Worm (Caenorhabditis elegans) whole organism, L3 larva: Measurements from ENCODE around the gene F09E5.8.

ENCODE experiments used
- R02D3.7 ChIP-seq: fragments of 150-350 bp; optimal IDR thresholded peaks from 2 replicates; lab custom pipeline; 2014; ENCODE audit warnings: missing biosample characterization, missing genetic modification characterization
- ZK546.5 ChIP-seq: sonication (generic microtip); optimal IDR thresholded peaks from 2 replicates; lab custom pipeline; 2017; ENCODE audit warnings: missing biosample characterization, missing genetic modification characterization
- aly-2 ChIP-seq: fragments of 150-350 bp; optimal IDR thresholded peaks from 2 replicates; lab custom pipeline; 2014; ENCODE audit warnings: missing biosample characterization, missing genetic modification characterization
- ama-1 ChIP-seq: fragments of 150-350 bp; optimal IDR thresholded peaks from 2 replicates; lab custom pipeline; 2018
- ceh-16 ChIP-seq: sonication (generic microtip); optimal IDR thresholded peaks from 2 replicates; lab custom pipeline; 2017; ENCODE audit warnings: missing biosample characterization, missing genetic modification characterization
- ceh-28 ChIP-seq: fragments of 150-350 bp; optimal IDR thresholded peaks from 2 replicates; lab custom pipeline; 2014; ENCODE audit warnings: missing biosample characterization, missing genetic modification reagents, missing genetic modification characterization
- ceh-82 ChIP-seq: fragments of 150-350 bp; optimal IDR thresholded peaks from 2 replicates; lab custom pipeline; 2014; ENCODE audit warnings: missing biosample characterization, missing genetic modification characterization
- ceh-9 ChIP-seq: sonication (generic microtip); optimal IDR thresholded peaks from 2 replicates; lab custom pipeline; 2018; ENCODE audit warnings: missing biosample characterization, missing genetic modification characterization
- daf-12 ChIP-seq: fragments of 150-350 bp; optimal IDR thresholded peaks from 2 replicates; lab custom pipeline; 2014; ENCODE audit warnings: missing biosample characterization, missing genetic modification reagents, missing genetic modification characterization
- egl-27 ChIP-seq: sonication (generic microtip); optimal IDR thresholded peaks from 4 replicates; lab custom pipeline; 2017; ENCODE audit warnings: missing biosample characterization, missing genetic modification reagents, missing genetic modification characterization
- egl-5 ChIP-seq: fragments of 150-350 bp; optimal IDR thresholded peaks from 2 replicates; lab custom pipeline; 2017; ENCODE audit warnings: missing biosample characterization, missing genetic modification reagents, missing genetic modification characterization, inconsistent platforms
- elt-1 ChIP-seq: fragments of 150-350 bp; optimal IDR thresholded peaks from 2 replicates; lab custom pipeline; 2014; ENCODE audit warnings: missing biosample characterization, missing genetic modification characterization
- elt-2 ChIP-seq: sonication (generic microtip); optimal IDR thresholded peaks from 2 replicates; lab custom pipeline; 2016; ENCODE audit warnings: missing genetic modification reagents, mild to moderate bottlenecking, missing genetic modification characterization, missing compliant biosample characterization
- elt-3 ChIP-seq, 3 experiments: fragments of 150-350 bp in 1 of 3; sonication (generic microtip) in 2 of 3; optimal IDR thresholded peaks; 2 replicates in 2 of 3; 4 replicates in 1 of 3; lab custom pipeline; 2014 to 2017; ENCODE audit warnings: missing biosample characterization in 3 of 3, missing genetic modification characterization in 3 of 3
- eor-1 ChIP-seq, 2 experiments: fragments of 150-350 bp; optimal IDR thresholded peaks; 2 replicates each; lab custom pipeline; 2014 to 2018; ENCODE audit warnings: missing biosample characterization in 2 of 2, missing genetic modification characterization in 2 of 2
- fkh-10 ChIP-seq: sonication (generic microtip); optimal IDR thresholded peaks from 2 replicates; lab custom pipeline; 2017; ENCODE audit warnings: missing biosample characterization, missing genetic modification reagents, missing genetic modification characterization
- fkh-2 ChIP-seq: fragments of 150-350 bp; optimal IDR thresholded peaks from 2 replicates; lab custom pipeline; 2014; ENCODE audit warnings: missing biosample characterization, missing genetic modification reagents, missing genetic modification characterization
- fos-1 ChIP-seq: fragments of 150-350 bp; optimal IDR thresholded peaks from 2 replicates; lab custom pipeline; 2014; ENCODE audit warnings: missing biosample characterization, missing genetic modification characterization
- hmg-11 ChIP-seq: sonication (generic microtip); optimal IDR thresholded peaks from 2 replicates; lab custom pipeline; 2016; ENCODE audit warnings: missing genetic modification characterization, missing compliant biosample characterization
- jun-1 ChIP-seq: fragments of 150-350 bp; optimal IDR thresholded peaks from 2 replicates; lab custom pipeline; 2014; ENCODE audit warnings: missing biosample characterization, missing genetic modification reagents, missing genetic modification characterization
- lin-15B ChIP-seq: fragments of 150-350 bp; optimal IDR thresholded peaks from 2 replicates; lab custom pipeline; 2014; ENCODE audit warnings: missing biosample characterization, missing genetic modification characterization
- lin-39 ChIP-seq: fragments of 150-350 bp; optimal IDR thresholded peaks from 2 replicates; lab custom pipeline; 2018; ENCODE audit warnings: missing biosample characterization, missing genetic modification reagents, missing genetic modification characterization
- lsy-12 ChIP-seq: sonication (generic microtip); optimal IDR thresholded peaks from 2 replicates; lab custom pipeline; 2016; ENCODE audit warnings: mild to moderate bottlenecking, missing genetic modification characterization, missing compliant biosample characterization
- mdl-1 ChIP-seq: fragments of 150-350 bp; optimal IDR thresholded peaks from 2 replicates; lab custom pipeline; 2014; ENCODE audit warnings: missing biosample characterization, missing genetic modification characterization
- mml-1 ChIP-seq: fragments of 150-350 bp; sonication (generic microtip); optimal IDR thresholded peaks from 3 replicates; lab custom pipeline; 2014; ENCODE audit warnings: missing biosample characterization, missing genetic modification characterization
- nfya-1 ChIP-seq: sonication (generic microtip); optimal IDR thresholded peaks from 2 replicates; lab custom pipeline; 2017; ENCODE audit warnings: missing genetic modification characterization, mild to moderate bottlenecking, missing compliant biosample characterization, antibody characterized with exemption, moderate library complexity; ENCODE audit not compliant: insufficient read depth
- nhr-11 ChIP-seq: fragments of 150-350 bp; optimal IDR thresholded peaks from 2 replicates; lab custom pipeline; 2014; ENCODE audit warnings: missing biosample characterization, missing genetic modification characterization
- nhr-12 ChIP-seq: fragments of 150-350 bp; optimal IDR thresholded peaks from 2 replicates; lab custom pipeline; 2014; ENCODE audit warnings: missing biosample characterization, missing genetic modification characterization
- nhr-23 ChIP-seq: fragments of 150-350 bp; optimal IDR thresholded peaks from 2 replicates; lab custom pipeline; 2014; ENCODE audit warnings: missing biosample characterization, missing genetic modification reagents, missing genetic modification characterization
- nhr-237 ChIP-seq: fragments of 150-350 bp; optimal IDR thresholded peaks from 2 replicates; lab custom pipeline; 2014; ENCODE audit warnings: missing biosample characterization, missing genetic modification characterization
- nhr-25 ChIP-seq: sonication (generic microtip); optimal IDR thresholded peaks from 2 replicates; lab custom pipeline; 2017; ENCODE audit warnings: missing biosample characterization, missing genetic modification characterization
- nhr-28 ChIP-seq: fragments of 150-350 bp; optimal IDR thresholded peaks from 2 replicates; lab custom pipeline; 2014; ENCODE audit warnings: missing biosample characterization, missing genetic modification characterization
- nhr-43 ChIP-seq: sonication (generic microtip); optimal IDR thresholded peaks from 2 replicates; lab custom pipeline; 2016; ENCODE audit warnings: mild to moderate bottlenecking, missing genetic modification characterization, missing compliant biosample characterization; ENCODE audit not compliant: poor library complexity, severe bottlenecking
- nhr-67 ChIP-seq: fragments of 150-350 bp; optimal IDR thresholded peaks from 2 replicates; lab custom pipeline; 2014; ENCODE audit warnings: missing biosample characterization, missing genetic modification characterization
- nhr-76 ChIP-seq: fragments of 150-350 bp; sonication (generic microtip); optimal IDR thresholded peaks from 5 replicates; lab custom pipeline; 2014; ENCODE audit warnings: missing biosample characterization, missing genetic modification characterization
- nhr-77 ChIP-seq: fragments of 150-350 bp; optimal IDR thresholded peaks from 2 replicates; lab custom pipeline; 2014; ENCODE audit warnings: missing biosample characterization, missing genetic modification characterization
- pha-4 ChIP-seq: fragments of 150-350 bp; optimal IDR thresholded peaks from 2 replicates; lab custom pipeline; 2014; ENCODE audit warnings: missing biosample characterization, missing genetic modification reagents, missing genetic modification characterization
- pqm-1 ChIP-seq: fragments of 150-350 bp; optimal IDR thresholded peaks from 2 replicates; lab custom pipeline; 2017; ENCODE audit warnings: missing biosample characterization, missing genetic modification characterization, inconsistent platforms
- sea-2 ChIP-seq: fragments of 150-350 bp; sonication (generic microtip); optimal IDR thresholded peaks from 4 replicates; lab custom pipeline; 2014; ENCODE audit warnings: missing biosample characterization, missing genetic modification reagents, missing genetic modification characterization
- skn-1 ChIP-seq: fragments of 150-350 bp; optimal IDR thresholded peaks from 2 replicates; lab custom pipeline; 2014; ENCODE audit warnings: missing biosample characterization, missing genetic modification characterization
- snpc-4 ChIP-seq: fragments of 150-350 bp; optimal IDR thresholded peaks from 2 replicates; lab custom pipeline; 2014; ENCODE audit warnings: missing biosample characterization, missing genetic modification characterization
- tbx-2 ChIP-seq: sonication (generic microtip); optimal IDR thresholded peaks from 2 replicates; lab custom pipeline; 2016; ENCODE audit warnings: mild to moderate bottlenecking, missing genetic modification characterization, missing compliant biosample characterization
- unc-39 ChIP-seq: sonication (generic microtip); optimal IDR thresholded peaks from 4 replicates; lab custom pipeline; 2017; ENCODE audit warnings: missing biosample characterization, missing genetic modification characterization
- unc-62 ChIP-seq: fragments of 150-350 bp; sonication (generic microtip); optimal IDR thresholded peaks from 4 replicates; lab custom pipeline; 2014; ENCODE audit warnings: missing biosample characterization, missing genetic modification reagents, missing genetic modification characterization
- zag-1 ChIP-seq: fragments of 150-350 bp; optimal IDR thresholded peaks from 2 replicates; lab custom pipeline; 2014; ENCODE audit warnings: missing biosample characterization, missing genetic modification characterization
- ztf-11 ChIP-seq: fragments of 150-350 bp; optimal IDR thresholded peaks from 2 replicates; lab custom pipeline; 2014; ENCODE audit warnings: missing biosample characterization, missing genetic modification characterization
- ztf-4 ChIP-seq: fragments of 150-350 bp; optimal IDR thresholded peaks from 2 replicates; lab custom pipeline; 2014; ENCODE audit warnings: missing biosample characterization, missing genetic modification characterization

Gene F09E5.8

DNA sequence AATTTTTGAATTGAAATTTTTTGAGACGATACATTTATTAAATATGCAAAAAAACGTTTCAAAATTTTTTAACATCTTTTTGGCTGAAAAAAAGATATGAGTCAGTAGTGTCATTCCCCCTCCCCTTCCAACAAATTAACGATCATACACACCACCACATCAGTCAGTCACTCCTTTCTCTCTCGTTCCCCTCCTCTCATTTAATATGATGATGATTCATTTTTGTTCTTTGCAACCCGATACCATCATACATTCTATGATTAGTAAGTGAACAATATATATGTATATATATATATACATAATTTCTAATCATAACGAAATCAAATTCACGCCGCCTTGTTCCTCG is 13.0 kb upstream of the F09E5.8 start:
- no peak for TF ChIP-seq eor-1 (tag; optimal IDR thresholded peaks at IDR 0.05; lab: Kevin White, UChicago)
- TF ChIP-seq elt-2 = peak; percentile 55
- TF ChIP-seq pqm-1 (tag; lab: Kevin White, UChicago) = no peak
- no peak for TF ChIP-seq nhr-67 (tag; lab: Kevin White, UChicago)
- peak; percentile 75 for TF ChIP-seq fos-1 (tag; lab: Kevin White, UChicago)
- TF ChIP-seq nhr-237 = no peak
- no peak for TF ChIP-seq egl-27 (tag; lab: Kevin White, UChicago)
- TF ChIP-seq pha-4 (tag; lab: Kevin White, UChicago) = peak; percentile 38
- TF ChIP-seq nfya-1 (tag; lab: Kevin White, UChicago) = peak; percentile 7
- TF ChIP-seq zag-1 = no peak
- no peak for TF ChIP-seq R02D3.7 (tag; lab: Kevin White, UChicago)
- TF ChIP-seq jun-1 = peak; percentile 2
- no peak for TF ChIP-seq hmg-11 (tag; lab: Kevin White, UChicago)

- no peak for TF ChIP-seq aly-2 (tag; lab: Kevin White, UChicago)
- no peak for TF ChIP-seq ztf-11 (tag; lab: Kevin White, UChicago)
- no peak for TF ChIP-seq mdl-1 (tag; lab: Kevin White, UChicago)
- no peak for TF ChIP-seq ceh-16 (tag; lab: Kevin White, UChicago)
- TF ChIP-seq jun-1 = peak; percentile 78
- no peak for TF ChIP-seq egl-5
- no peak for TF ChIP-seq lin-15B (tag; lab: Kevin White, UChicago)
- TF ChIP-seq nhr-76 (tag; lab: Kevin White, UChicago) = no peak
- no peak for TF ChIP-seq ztf-4 (tag; lab: Kevin White, UChicago)
- no peak for TF ChIP-seq fkh-10 (GFP tag; lab: Kevin White, UChicago)
- TF ChIP-seq lsy-12 = no peak
- TF ChIP-seq R02D3.7 (tag; lab: Kevin White, UChicago) = no peak
- peak; percentile 48 for TF ChIP-seq pqm-1 (tag; lab: Kevin White, UChicago)
- peak; percentile 1 for TF ChIP-seq snpc-4 (tag; lab: Kevin White, UChicago)
- TF ChIP-seq fos-1 (tag; lab: Kevin White, UChicago) = no peak
- no peak for TF ChIP-seq unc-62 (GFP tag; lab: Kevin White, UChicago)
- TF ChIP-seq ceh-82 (tag; lab: Kevin White, UChicago) = no peak
- no peak for TF ChIP-seq hmg-11 (tag; lab: Kevin White, UChicago)
- TF ChIP-seq mml-1 (tag; lab: Kevin White, UChicago) = no peak
- no peak for TF ChIP-seq nhr-77 (tag; lab: Kevin White, UChicago)
- no peak for TF ChIP-seq elt-3 (tag; optimal IDR thresholded peaks at IDR 0.05; lab: Kevin White, UChicago)
- TF ChIP-seq lin-39 = no peak
- TF ChIP-seq ama-1 = no peak
- no peak for TF ChIP-seq zag-1
- peak; percentile 85 for TF ChIP-seq elt-2
- no peak for TF ChIP-seq egl-27 (tag; lab: Kevin White, UChicago)
- no peak for TF ChIP-seq tbx-2 (tag; lab: Kevin White, UChicago)
- TF ChIP-seq nhr-25 (tag; lab: Kevin White, UChicago) = no peak
- peak; percentile 31 for TF ChIP-seq nfya-1 (tag; lab: Kevin White, UChicago)
- no peak for TF ChIP-seq elt-1 (tag; lab: Kevin White, UChicago)
- TF ChIP-seq nhr-23 = no peak
- peak; percentile 98 for TF ChIP-seq pha-4 (tag; lab: Kevin White, UChicago)
- TF ChIP-seq fkh-2 (tag; lab: Kevin White, UChicago) = no peak
- TF ChIP-seq nhr-43 (tag; lab: Kevin White, UChicago) = no peak
- TF ChIP-seq unc-39 (tag; lab: Kevin White, UChicago) = no peak
- no peak for TF ChIP-seq daf-12
- TF ChIP-seq nhr-28 (tag; lab: Kevin White, UChicago) = no peak
- TF ChIP-seq ceh-28 (tag; lab: Kevin White, UChicago) = no peak
- peak; percentile 63 for TF ChIP-seq skn-1 (tag; lab: Kevin White, UChicago)
- no peak for TF ChIP-seq ZK546.5 (tag; lab: Kevin White, UChicago)
- TF ChIP-seq ceh-9 = no peak
- no peak for TF ChIP-seq sea-2 (GFP tag; lab: Kevin White, UChicago)
- no peak for TF ChIP-seq nhr-12
- TF ChIP-seq nhr-11 (tag; lab: Kevin White, UChicago) = no peak
- TF ChIP-seq eor-1 (tag; optimal IDR thresholded peaks at IDR 0.05; lab: Kevin White, UChicago) = no peak
- no peak for TF ChIP-seq nhr-67 (tag; lab: Kevin White, UChicago)
- TF ChIP-seq nhr-237 = no peak
Observed at ce11 chrII:5338301-5338700, 12.2 kb upstream of the F09E5.8 start.
